Fruit fly (Drosophila melanogaster) Kc167 (cell line): ENCODE measurements around the gene Caf1-55.

Source experiments
- Myc ChIP-seq: fragments of >200 bp; optimal IDR thresholded peaks from 2 replicates; lab custom pipeline; 2017; ENCODE audit warnings: missing external identifiers
- Sin3A ChIP-seq: fragments of >200 bp; optimal IDR thresholded peaks from 2 replicates; lab custom pipeline; 2018; ENCODE audit warnings: missing external identifiers
- h ChIP-seq: fragments of >200 bp; optimal IDR thresholded peaks from 3 replicates; lab custom pipeline; 2018; ENCODE audit warnings: missing external identifiers
- insv ChIP-seq: fragments of >200 bp; optimal IDR thresholded peaks from 3 replicates; lab custom pipeline; 2018; ENCODE audit warnings: missing external identifiers
- psq ChIP-seq: fragments of >200 bp; optimal IDR thresholded peaks from 2 replicates; lab custom pipeline; 2017; ENCODE audit warnings: missing external identifiers
- ttk ChIP-seq: sonication (Bioruptor generic); optimal IDR thresholded peaks from 2 replicates; lab custom pipeline; 2017; ENCODE audit warnings: missing external identifiers

DNA sequence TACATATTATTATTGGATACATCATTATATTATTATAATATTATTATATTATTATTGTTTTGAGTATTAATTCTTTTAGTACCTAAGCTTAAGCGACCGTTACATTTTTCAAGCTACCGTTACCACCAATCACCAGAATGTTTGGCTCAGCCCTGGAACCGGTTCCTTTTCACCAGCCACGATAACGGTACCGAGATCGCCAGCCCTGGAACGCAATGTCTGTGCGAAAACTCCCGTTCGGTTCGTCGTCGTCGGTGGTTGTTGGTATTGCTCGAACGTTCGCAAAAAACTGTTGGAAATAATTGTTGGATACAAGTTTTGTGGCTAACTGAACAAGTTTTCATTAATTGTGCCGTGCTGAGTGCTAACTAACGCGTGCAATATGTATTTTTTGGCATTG lies 24.4 kb downstream of the Caf1-55 start, which contains the start of gene CG42404:
- TF ChIP-seq Myc (no peak), psq (lab: Kevin White, UChicago) (no peak), ttk (lab: Kevin White, UChicago) (no peak), h (lab: Kevin White, UChicago) (no peak), insv (no peak), Sin3A (no peak)
